Worm (Caenorhabditis elegans): ENCODE results near the gene galt-1.

Gene galt-1

DNA sequence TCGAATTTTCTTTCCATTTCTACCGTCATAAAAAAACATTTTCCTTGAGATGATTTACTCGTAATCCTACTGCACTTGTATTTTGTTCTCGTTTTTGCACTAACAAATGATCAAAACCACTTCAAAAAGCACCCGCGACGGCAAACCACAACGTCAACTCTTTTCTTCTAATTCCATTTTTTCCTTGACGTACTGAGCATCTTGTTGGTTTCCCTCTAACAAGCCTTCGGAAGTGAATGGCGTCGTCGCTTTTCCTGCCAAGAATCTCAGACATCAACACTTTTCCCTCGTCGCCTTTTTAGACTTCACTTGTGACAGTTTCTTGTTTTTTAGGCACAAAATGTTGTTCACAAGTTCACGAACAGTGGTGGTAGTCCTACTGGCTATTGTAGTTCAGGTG lies 18.3 kb upstream of the galt-1 start, which contains the start of gene C04E6.13:
Gene C04E6.13, plus strand, starts transcription at position 301 of the 400 bp plus-strand sequence.
- TF ChIP-seq T22C8.4 (GFP tag; IDR thresholded peaks at IDR 0.05), result no peak
- TF ChIP-seq tab-1 (GFP tag; IDR thresholded peaks at IDR 0.05), result no peak
- TF ChIP-seq flt-1 (GFP tag; IDR thresholded peaks at IDR 0.05), result no peak
- TF ChIP-seq cog-1 (tag; optimal IDR thresholded peaks at IDR 0.05), result no peak
- no peak for TF ChIP-seq ztf-23 (GFP tag; IDR thresholded peaks at IDR 0.05)
- TF ChIP-seq ztf-29 (GFP tag; IDR thresholded peaks at IDR 0.05), result no peak
- TF ChIP-seq med-1 (GFP tag; optimal IDR thresholded peaks at IDR 0.05; ENCODE audit: insufficient read depth), result no peak
- TF ChIP-seq klf-2 (GFP tag; conservative IDR thresholded peaks at IDR 0.05), result no peak
- no peak for TF ChIP-seq ref-1 (GFP tag; conservative IDR thresholded peaks at IDR 0.05)

DNA sequence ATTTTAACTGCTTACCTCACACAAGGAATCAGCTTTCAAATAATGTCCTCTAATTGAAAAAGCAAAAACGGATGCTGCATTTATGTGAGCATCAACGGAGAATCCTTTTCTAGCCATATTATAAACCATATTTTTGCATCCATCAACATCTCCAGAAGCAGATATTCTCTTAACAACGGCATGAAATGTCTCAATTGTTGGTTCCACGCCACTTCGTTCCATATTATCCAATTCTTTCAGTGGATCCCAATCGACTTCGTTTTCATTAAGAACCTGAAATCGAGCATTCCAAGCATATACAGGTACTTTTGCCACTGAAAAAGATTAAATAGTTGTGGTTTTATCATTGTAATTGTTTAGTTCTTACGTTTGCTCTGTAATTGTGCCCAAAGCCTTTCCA lies 13.8 kb upstream of the galt-1 start:
- TF ChIP-seq ztf-29 (GFP tag; IDR thresholded peaks at IDR 0.05) (no peak), klf-2 (GFP tag; conservative IDR thresholded peaks at IDR 0.05) (no peak), T22C8.4 (GFP tag; IDR thresholded peaks at IDR 0.05) (no peak), tab-1 (GFP tag; IDR thresholded peaks at IDR 0.05) (no peak), ref-1 (GFP tag; conservative IDR thresholded peaks at IDR 0.05) (no peak), cog-1 (tag; optimal IDR thresholded peaks at IDR 0.05) (no peak), ztf-23 (GFP tag; IDR thresholded peaks at IDR 0.05) (no peak), med-1 (GFP tag; optimal IDR thresholded peaks at IDR 0.05; ENCODE audit: insufficient read depth) (no peak), flt-1 (GFP tag; IDR thresholded peaks at IDR 0.05) (no peak)

DNA sequence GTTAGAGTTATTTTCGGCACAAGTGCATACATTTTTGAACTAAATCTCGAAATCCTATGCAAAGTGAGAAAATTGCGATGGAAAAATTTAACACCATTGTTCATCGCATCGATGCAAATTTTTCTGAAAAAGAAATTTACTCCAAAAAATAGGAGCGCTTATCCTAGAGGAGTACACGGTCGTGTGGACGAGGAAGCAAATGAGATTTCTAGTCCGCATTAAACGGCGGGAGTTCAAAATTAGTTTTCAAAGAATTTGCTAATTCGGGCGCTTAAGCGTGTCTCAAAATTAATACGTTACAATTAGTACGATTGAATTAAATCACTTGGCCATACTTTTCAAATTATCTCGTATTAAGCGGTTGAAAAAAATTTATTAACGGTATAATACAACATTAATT lies 13.0 kb upstream of the galt-1 start, which contains the start of gene lrpr-1:
Gene lrpr-1, minus strand, starts transcription at position 185 of the 400 bp plus-strand sequence.
- peak; percentile 47 for TF ChIP-seq cog-1 (tag; optimal IDR thresholded peaks at IDR 0.05)
- TF ChIP-seq tab-1 (GFP tag; IDR thresholded peaks at IDR 0.05), result no peak
- peak; percentile 79 for TF ChIP-seq flt-1 (GFP tag; IDR thresholded peaks at IDR 0.05)
- peak; percentile 72; the same call in 1 of the 2 replicates for TF ChIP-seq ztf-23 (GFP tag; IDR thresholded peaks at IDR 0.05)
- 0 out of 2 replicates have a peak, but pooled peaks have one; percentile 49 for TF ChIP-seq klf-2 (GFP tag; conservative IDR thresholded peaks at IDR 0.05)

DNA sequence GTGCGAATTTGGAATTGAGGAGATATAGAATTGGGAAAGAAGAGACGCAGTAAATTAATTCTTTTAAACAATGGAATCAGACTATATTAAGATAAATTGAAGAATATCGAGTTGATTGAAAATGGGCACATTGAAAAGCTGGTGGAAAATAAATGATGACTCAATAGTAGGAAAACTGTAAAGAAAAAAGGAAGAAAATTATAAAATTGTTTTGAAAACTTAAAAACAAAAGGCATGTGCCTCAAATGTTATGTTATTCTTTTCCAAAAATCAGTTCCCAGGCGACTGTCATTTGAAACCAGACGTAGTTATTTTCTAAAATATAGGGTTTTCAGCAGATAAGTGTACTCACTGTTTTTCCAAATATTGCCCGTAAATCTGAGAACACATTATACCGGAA lies 10.8 kb upstream of the galt-1 start, which contains the start of gene C04E6.12:
Gene C04E6.12, minus strand, starts transcription at position 101 of the 400 bp plus-strand sequence.
- TF ChIP-seq T22C8.4 (GFP tag; IDR thresholded peaks at IDR 0.05) (no peak), cog-1 (tag; optimal IDR thresholded peaks at IDR 0.05) (no peak), med-1 (GFP tag; optimal IDR thresholded peaks at IDR 0.05; ENCODE audit: insufficient read depth) (no peak), flt-1 (GFP tag; IDR thresholded peaks at IDR 0.05) (no peak), ref-1 (GFP tag; conservative IDR thresholded peaks at IDR 0.05) (no peak), ztf-23 (GFP tag; IDR thresholded peaks at IDR 0.05) (no peak), klf-2 (GFP tag; conservative IDR thresholded peaks at IDR 0.05) (no peak), tab-1 (GFP tag; IDR thresholded peaks at IDR 0.05) (no peak), ztf-29 (GFP tag; IDR thresholded peaks at IDR 0.05) (no peak)

DNA sequence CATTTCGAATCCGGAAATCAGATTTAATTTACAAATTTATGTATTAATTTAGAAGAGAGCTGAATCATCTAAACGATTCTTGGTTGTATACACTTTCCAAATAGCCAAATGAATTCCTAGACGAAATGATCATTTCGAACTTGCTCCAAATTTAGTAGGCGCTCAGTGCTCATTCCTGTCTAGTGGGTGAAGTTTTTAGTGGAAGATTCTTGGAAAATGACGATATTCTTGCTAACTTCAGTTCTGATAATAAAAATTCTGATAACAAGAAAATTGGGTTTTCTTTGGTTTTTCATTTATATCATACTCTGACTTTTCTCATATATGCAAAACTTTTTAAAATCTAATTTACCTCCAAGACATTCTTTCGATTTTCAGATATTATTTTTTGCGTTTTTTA lies 8.9 kb upstream of the galt-1 start:
- TF ChIP-seq ztf-29 (GFP tag; IDR thresholded peaks at IDR 0.05) (no peak), cog-1 (tag; optimal IDR thresholded peaks at IDR 0.05) (no peak), tab-1 (GFP tag; IDR thresholded peaks at IDR 0.05) (no peak), T22C8.4 (GFP tag; IDR thresholded peaks at IDR 0.05) (no peak), klf-2 (GFP tag; conservative IDR thresholded peaks at IDR 0.05) (no peak), ztf-23 (GFP tag; IDR thresholded peaks at IDR 0.05) (no peak), ref-1 (GFP tag; conservative IDR thresholded peaks at IDR 0.05) (no peak), flt-1 (GFP tag; IDR thresholded peaks at IDR 0.05) (no peak), med-1 (GFP tag; optimal IDR thresholded peaks at IDR 0.05; ENCODE audit: insufficient read depth) (no peak)

- TF ChIP-seq flt-1 (GFP tag; IDR thresholded peaks at IDR 0.05) (no peak), ztf-29 (GFP tag; IDR thresholded peaks at IDR 0.05) (no peak), med-1 (GFP tag; optimal IDR thresholded peaks at IDR 0.05; ENCODE audit: insufficient read depth) (no peak), ztf-23 (GFP tag; IDR thresholded peaks at IDR 0.05) (no peak), cog-1 (tag; optimal IDR thresholded peaks at IDR 0.05) (no peak), T22C8.4 (GFP tag; IDR thresholded peaks at IDR 0.05) (no peak), klf-2 (GFP tag; conservative IDR thresholded peaks at IDR 0.05) (no peak), tab-1 (GFP tag; IDR thresholded peaks at IDR 0.05) (no peak)
Observed at ce11 chrV:5922236-5922635, 8.5 kb upstream of the galt-1 start, which contains the start of gene srsx-18. srsx-18 (plus strand) TSS chrV:5922536.

- TF ChIP-seq med-1 (GFP tag; optimal IDR thresholded peaks at IDR 0.05; ENCODE audit: insufficient read depth), result no peak
- TF ChIP-seq klf-2 (GFP tag; conservative IDR thresholded peaks at IDR 0.05), result no peak
- TF ChIP-seq flt-1 (GFP tag; IDR thresholded peaks at IDR 0.05), result no peak
- no peak for TF ChIP-seq ztf-29 (GFP tag; IDR thresholded peaks at IDR 0.05)
- no peak for TF ChIP-seq ztf-23 (GFP tag; IDR thresholded peaks at IDR 0.05)
- no peak for TF ChIP-seq ref-1 (GFP tag; conservative IDR thresholded peaks at IDR 0.05)
- no peak for TF ChIP-seq T22C8.4 (GFP tag; IDR thresholded peaks at IDR 0.05)
- TF ChIP-seq tab-1 (GFP tag; IDR thresholded peaks at IDR 0.05), result no peak
- no peak for TF ChIP-seq cog-1 (tag; optimal IDR thresholded peaks at IDR 0.05)
Observed at ce11 chrV:5927347-5927746, 3.4 kb upstream of the galt-1 start, which contains the start of gene srsx-17. srsx-17 (plus strand) TSS chrV:5927647.

- TF ChIP-seq T22C8.4 (GFP tag; IDR thresholded peaks at IDR 0.05), result no peak
- no peak for TF ChIP-seq ztf-29 (GFP tag; IDR thresholded peaks at IDR 0.05)
Observed at ce11 chrV:5928006-5928405, 2.7 kb upstream of the galt-1 start.

DNA sequence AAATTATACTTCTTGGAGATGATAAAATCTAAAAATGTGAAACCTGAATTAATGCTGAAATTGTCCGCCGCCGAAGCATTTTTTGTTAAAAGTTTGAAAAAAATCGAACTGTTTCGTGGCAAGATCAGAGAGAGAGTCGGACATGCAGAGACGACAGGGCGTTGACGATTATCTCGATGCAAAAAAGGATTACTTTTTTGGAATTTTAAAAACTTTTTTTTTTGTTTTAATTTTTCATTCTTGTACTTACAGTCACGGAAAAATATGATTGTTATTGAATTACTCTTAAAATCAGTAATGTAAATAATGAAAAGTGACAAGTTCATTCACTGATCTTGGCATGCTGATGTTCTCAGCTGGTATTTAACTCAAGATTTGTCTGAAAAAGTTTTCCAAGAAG lies 6.0 kb downstream of the galt-1 start, which contains the start of the genes M03F8.5 and M03F8.7:
Gene M03F8.5, minus strand, starts transcription at position 101 of the 400 bp plus-strand sequence.
Gene M03F8.7, plus strand, starts transcription at position 249 of the 400 bp plus-strand sequence.
- TF ChIP-seq ztf-29 (GFP tag; IDR thresholded peaks at IDR 0.05) (no peak), tab-1 (GFP tag; IDR thresholded peaks at IDR 0.05) (no peak), ztf-23 (GFP tag; IDR thresholded peaks at IDR 0.05) (no peak), ref-1 (GFP tag; conservative IDR thresholded peaks at IDR 0.05) (no peak), klf-2 (GFP tag; conservative IDR thresholded peaks at IDR 0.05) (no peak), flt-1 (GFP tag; IDR thresholded peaks at IDR 0.05) (no peak), med-1 (GFP tag; optimal IDR thresholded peaks at IDR 0.05; ENCODE audit: insufficient read depth) (no peak), T22C8.4 (GFP tag; IDR thresholded peaks at IDR 0.05) (no peak), cog-1 (tag; optimal IDR thresholded peaks at IDR 0.05) (no peak)
